Worm (Caenorhabditis elegans): Measurements from ENCODE around the gene ncx-5.
A peak's percentile ranks its signal among the peaks of the same experiment; 100 is the strongest.

The ncx-5 gene

DNA sequence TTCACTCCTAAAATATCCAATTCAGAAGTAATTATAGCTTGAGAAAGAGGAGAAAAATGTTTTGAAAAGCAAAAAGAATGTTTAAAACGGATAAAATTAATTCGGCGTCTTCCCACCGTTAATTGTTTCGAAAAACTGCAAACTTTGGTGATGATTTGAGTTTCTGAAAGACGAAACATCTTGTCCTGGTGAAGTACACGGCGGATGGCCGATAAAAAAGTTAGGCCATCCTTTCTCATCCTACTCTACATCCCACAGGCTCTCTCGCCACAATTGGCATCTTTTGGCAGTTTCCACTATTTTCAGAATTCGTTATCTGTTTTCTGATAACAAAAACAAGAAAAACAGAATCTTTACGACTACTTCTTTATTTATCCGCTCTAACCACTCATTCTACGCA is 36.0 kb upstream of the ncx-5 start, which contains the start of the genes C35A5.8 and hda-11 (continued):
- TF ChIP-seq daf-12 (tag; optimal IDR thresholded peaks at IDR 0.05) (no peak), snpc-4 (tag; optimal IDR thresholded peaks at IDR 0.05) (peak; percentile 35), nhr-237 (tag; optimal IDR thresholded peaks at IDR 0.05) (no peak), zag-1 (tag; optimal IDR thresholded peaks at IDR 0.05) (no peak), unc-39 (tag; optimal IDR thresholded peaks at IDR 0.05) (no peak)

DNA sequence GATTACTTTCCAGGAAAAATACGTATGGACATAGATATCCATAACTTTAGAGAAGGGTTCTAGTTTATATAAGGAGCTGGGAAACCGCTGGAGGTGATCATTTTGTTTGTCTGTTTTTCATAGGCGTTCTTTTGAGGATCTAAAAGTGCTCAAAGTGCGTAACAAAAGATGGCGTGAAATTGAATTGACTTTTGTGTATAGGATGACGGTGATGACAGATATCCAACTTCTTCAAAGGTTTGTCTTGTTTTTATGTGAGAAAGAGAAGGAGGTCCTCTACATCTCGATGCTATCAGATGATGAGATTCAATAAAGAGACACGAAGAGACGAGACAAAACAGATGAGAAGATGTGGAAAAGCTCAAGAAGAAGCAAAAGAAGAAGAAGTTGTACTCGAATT is 26.8 kb upstream of the ncx-5 start:
- TF ChIP-seq nhr-28 (tag; optimal IDR thresholded peaks at IDR 0.05): no peak
- no peak for TF ChIP-seq mdl-1 (tag; optimal IDR thresholded peaks at IDR 0.05)
- no peak for TF ChIP-seq unc-39 (tag; optimal IDR thresholded peaks at IDR 0.05)
- no peak for TF ChIP-seq elt-3 (tag; optimal IDR thresholded peaks at IDR 0.05)
- no peak for TF ChIP-seq egl-27 (tag; optimal IDR thresholded peaks at IDR 0.05)
- no peak for TF ChIP-seq eor-1 (tag; optimal IDR thresholded peaks at IDR 0.05)
- peak; percentile 53 for TF ChIP-seq fkh-10 (GFP tag; optimal IDR thresholded peaks at IDR 0.05)

DNA sequence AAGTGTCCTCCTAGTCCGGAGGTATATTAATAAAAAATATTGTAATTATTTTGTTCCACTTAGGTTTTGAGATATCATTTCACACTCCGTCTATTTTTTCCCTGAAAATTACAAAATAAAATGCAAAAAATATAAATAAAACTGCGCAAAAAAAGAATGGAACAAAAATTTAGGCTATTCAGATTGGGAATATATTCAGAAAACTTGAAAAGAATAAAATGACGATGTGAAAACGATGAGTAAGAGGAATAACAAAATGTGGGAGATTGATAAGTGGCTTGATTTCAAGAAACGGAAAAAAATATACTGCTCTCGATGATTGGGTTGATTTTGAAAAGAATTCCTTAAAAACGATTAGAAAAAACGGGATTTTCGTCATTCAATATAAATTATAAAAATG is 24.4 kb upstream of the ncx-5 start, which contains the start of gene dmsr-8:
dmsr-8 (minus strand) TSS at position 101 of the 400 bp plus-strand sequence.
- TF ChIP-seq elt-2 (tag; optimal IDR thresholded peaks at IDR 0.05) (no peak), nhr-67 (tag; optimal IDR thresholded peaks at IDR 0.05) (no peak), ceh-9 (tag; optimal IDR thresholded peaks at IDR 0.05) (no peak), ztf-11 (tag; optimal IDR thresholded peaks at IDR 0.05) (no peak), eor-1 (tag; optimal IDR thresholded peaks at IDR 0.05) (no peak), elt-3 (tag; optimal IDR thresholded peaks at IDR 0.05) (no peak), lin-15B (tag; optimal IDR thresholded peaks at IDR 0.05) (no peak), zag-1 (tag; optimal IDR thresholded peaks at IDR 0.05) (no peak), ama-1 (optimal IDR thresholded peaks at IDR 0.05) (no peak), unc-62 (GFP tag; optimal IDR thresholded peaks at IDR 0.05) (no peak), egl-5 (tag; optimal IDR thresholded peaks at IDR 0.05) (no peak), nhr-237 (tag; optimal IDR thresholded peaks at IDR 0.05) (no peak), ceh-28 (tag; optimal IDR thresholded peaks at IDR 0.05) (no peak), nhr-12 (tag; optimal IDR thresholded peaks at IDR 0.05) (no peak), nhr-23 (tag; optimal IDR thresholded peaks at IDR 0.05) (no peak)

DNA sequence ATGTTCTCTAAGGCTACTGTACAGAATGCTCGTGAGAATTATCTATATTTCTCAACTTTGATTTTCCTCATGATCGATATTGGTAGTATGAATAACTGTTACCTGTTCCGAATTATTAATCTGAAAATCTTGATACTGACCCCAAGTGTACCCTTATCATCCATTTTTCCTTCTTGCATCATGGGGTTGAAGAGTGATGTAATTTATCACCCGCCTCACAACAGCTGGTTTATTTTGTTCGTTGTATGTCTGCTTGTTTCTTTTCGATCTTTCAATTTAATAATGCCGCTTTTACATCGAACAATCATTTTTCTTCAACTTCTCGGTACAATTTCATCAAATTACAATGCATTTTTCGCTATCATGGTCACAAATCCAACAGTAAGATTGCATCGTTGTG is 19.0 kb upstream of the ncx-5 start, which contains the start of gene C35A5.6:
C35A5.6 (plus strand) TSS at position 283 of the 400 bp plus-strand sequence.
- TF ChIP-seq nfya-1 (tag; optimal IDR thresholded peaks at IDR 0.05; ENCODE audit: insufficient read depth) (no peak), eor-1 (tag; optimal IDR thresholded peaks at IDR 0.05) (no peak), lin-15B (tag; optimal IDR thresholded peaks at IDR 0.05) (no peak), nhr-237 (tag; optimal IDR thresholded peaks at IDR 0.05) (no peak), hmg-11 (tag; optimal IDR thresholded peaks at IDR 0.05) (no peak), fkh-10 (GFP tag; optimal IDR thresholded peaks at IDR 0.05) (no peak), unc-62 (GFP tag; optimal IDR thresholded peaks at IDR 0.05) (no peak), nhr-67 (tag; optimal IDR thresholded peaks at IDR 0.05) (no peak), snpc-4 (tag; optimal IDR thresholded peaks at IDR 0.05) (no peak), elt-3 (tag; optimal IDR thresholded peaks at IDR 0.05) (no peak), nhr-43 (tag; optimal IDR thresholded peaks at IDR 0.05; ENCODE audit: poor library complexity, severe bottlenecking) (no peak), fkh-2 (tag; optimal IDR thresholded peaks at IDR 0.05) (no peak), elt-1 (tag; optimal IDR thresholded peaks at IDR 0.05) (no peak), jun-1 (tag; optimal IDR thresholded peaks at IDR 0.05) (no peak)

DNA sequence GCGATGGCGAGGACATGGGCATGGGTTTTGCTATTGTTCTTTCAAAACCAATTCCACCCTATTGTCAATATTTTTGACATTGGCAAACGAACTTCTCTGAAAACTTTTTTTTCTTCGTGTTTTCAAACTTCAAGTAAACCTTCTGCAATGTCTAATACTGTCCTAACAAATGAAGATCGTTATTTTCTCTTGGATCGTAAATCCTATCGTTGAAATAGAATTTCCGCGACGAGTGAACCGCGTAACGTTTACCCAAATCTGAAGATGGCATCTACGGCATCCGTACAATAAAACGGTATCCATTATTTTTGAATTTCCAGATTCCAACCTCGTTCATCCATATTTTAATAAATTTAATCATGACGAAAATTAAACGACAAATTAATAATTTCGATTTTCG is 15.7 kb upstream of the ncx-5 start, which contains the start of gene C35A5.5:
C35A5.5 (plus strand) TSS at position 301 of the 400 bp plus-strand sequence.
- TF ChIP-seq elt-1 (tag; optimal IDR thresholded peaks at IDR 0.05) (no peak), egl-27 (tag; optimal IDR thresholded peaks at IDR 0.05) (no peak), skn-1 (tag; optimal IDR thresholded peaks at IDR 0.05) (no peak), nhr-11 (tag; optimal IDR thresholded peaks at IDR 0.05) (no peak), tbx-2 (tag; optimal IDR thresholded peaks at IDR 0.05) (no peak), nhr-28 (tag; optimal IDR thresholded peaks at IDR 0.05) (no peak), jun-1 (tag; optimal IDR thresholded peaks at IDR 0.05) (no peak), zag-1 (tag; optimal IDR thresholded peaks at IDR 0.05) (no peak), nhr-12 (tag; optimal IDR thresholded peaks at IDR 0.05) (no peak), nhr-25 (tag; optimal IDR thresholded peaks at IDR 0.05) (no peak), lin-39 (tag; optimal IDR thresholded peaks at IDR 0.05) (no peak), nhr-23 (tag; optimal IDR thresholded peaks at IDR 0.05) (no peak), unc-39 (tag; optimal IDR thresholded peaks at IDR 0.05) (no peak)

All from whole organism, L3 larva.